Worm (Caenorhabditis elegans): Measurements from ENCODE around the gene M03E7.2.

M03E7.2 gene

DNA sequence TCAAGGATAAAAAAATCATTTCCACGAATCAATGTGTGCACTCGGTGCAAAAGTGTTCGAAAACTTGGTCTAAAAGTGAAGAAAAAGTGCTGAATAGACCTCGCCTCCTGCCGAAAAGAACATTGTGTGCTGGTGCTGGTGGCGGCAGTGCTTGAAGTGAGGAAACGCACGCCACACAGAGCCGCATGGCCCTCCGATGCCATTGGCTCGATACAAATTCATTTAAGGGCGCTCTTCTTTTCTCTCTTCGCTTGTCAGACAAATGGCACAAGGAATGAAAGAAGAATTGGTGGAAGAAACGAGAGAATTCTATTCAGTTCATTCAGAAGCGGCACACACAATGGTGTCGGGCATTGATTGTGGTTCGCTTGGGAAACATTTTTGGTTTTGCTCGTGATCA is 35.1 kb upstream of the M03E7.2 start (continued):
- no peak for TF ChIP-seq ztf-11 (tag; optimal IDR thresholded peaks at IDR 0.05)
- no peak for TF ChIP-seq nhr-42 (GFP tag; IDR thresholded peaks at IDR 0.05)
- no peak for TF ChIP-seq nhr-77 (tag; optimal IDR thresholded peaks at IDR 0.05)
- no peak for TF ChIP-seq snpc-1.2 (GFP tag; IDR thresholded peaks at IDR 0.05)
- no peak for TF ChIP-seq F10B5.3 (tag; optimal IDR thresholded peaks at IDR 0.05)
- TF ChIP-seq unc-130 (GFP tag; optimal IDR thresholded peaks at IDR 0.05): no peak
- TF ChIP-seq duxl-1 (tag; optimal IDR thresholded peaks at IDR 0.05; ENCODE audit: poor library complexity): peak; percentile 7
- no peak for TF ChIP-seq T20F7.1 (GFP tag; optimal IDR thresholded peaks at IDR 0.05)
- TF ChIP-seq nhr-48 (tag; optimal IDR thresholded peaks at IDR 0.05): peak; percentile 12
- TF ChIP-seq T26A8.4 (GFP tag; IDR thresholded peaks at IDR 0.05): no peak
- TF ChIP-seq nhr-6 (tag; optimal IDR thresholded peaks at IDR 0.05): no peak
- TF ChIP-seq lin-13 (GFP tag; optimal IDR thresholded peaks at IDR 0.05): no peak

DNA sequence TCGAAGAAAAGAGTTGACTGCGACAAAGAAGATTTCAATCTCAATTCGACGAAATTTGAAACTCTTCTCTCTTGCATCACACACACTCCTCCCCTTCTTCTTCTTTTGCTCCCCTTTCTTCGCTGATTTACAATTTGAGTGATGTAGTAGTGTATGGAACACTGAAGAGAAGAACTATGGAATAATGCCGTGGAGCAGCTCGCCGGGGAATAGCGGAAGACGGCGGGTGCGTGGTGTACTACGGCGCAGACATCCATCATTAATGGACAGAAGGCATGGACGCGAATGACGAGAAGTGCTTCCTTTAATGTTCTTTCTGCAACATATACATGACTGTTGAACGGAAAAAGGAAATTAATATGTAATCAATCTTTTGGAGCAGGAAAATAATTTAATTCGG is 34.5 kb upstream of the M03E7.2 start:
- TF ChIP-seq snpc-4 (tag; optimal IDR thresholded peaks at IDR 0.05) (no peak), hlh-30 (tag; optimal IDR thresholded peaks at IDR 0.05; ENCODE audit: insufficient read depth) (no peak), F26F4.8 (GFP tag; conservative IDR thresholded peaks at IDR 0.05) (no peak), F10B5.3 (tag; optimal IDR thresholded peaks at IDR 0.05) (no peak), aha-1 (tag) (peak; percentile 52), lir-3 (tag; optimal IDR thresholded peaks at IDR 0.05) (no peak), ceh-62 (tag; optimal IDR thresholded peaks at IDR 0.05) (no peak), nhr-11 (tag; optimal IDR thresholded peaks at IDR 0.05) (no peak), zip-2 (tag; optimal IDR thresholded peaks at IDR 0.05) (no peak), madf-9 (GFP tag; conservative IDR thresholded peaks at IDR 0.05) (no peak), daf-16 (GFP tag; optimal IDR thresholded peaks at IDR 0.05) (no peak), daf-16 (tag; optimal IDR thresholded peaks at IDR 0.05) (no peak), snpc-1.2 (GFP tag; IDR thresholded peaks at IDR 0.05) (peak; percentile 54; the same call in 1 of the 2 replicates), hmg-1.1 (GFP tag; IDR thresholded peaks at IDR 0.05) (no peak), lsy-2 (tag; optimal IDR thresholded peaks at IDR 0.05) (peak in 1 of 2 experiments; percentile 27), saeg-2 (GFP tag; IDR thresholded peaks at IDR 0.05) (no peak), dve-1 (tag; optimal IDR thresholded peaks at IDR 0.05; ENCODE audit: insufficient read depth) (peak; percentile 3), zip-11 (GFP tag; IDR thresholded peaks at IDR 0.05) (no peak), zag-1 (tag; optimal IDR thresholded peaks at IDR 0.05) (no peak), Y5F2A.4 (GFP tag; optimal IDR thresholded peaks at IDR 0.05) (no peak), unc-130 (GFP tag; optimal IDR thresholded peaks at IDR 0.05) (no peak), lin-38 (GFP tag; IDR thresholded peaks at IDR 0.05) (0 out of 2 replicates have a peak, but pooled peaks have one; percentile 31), lin-29 (GFP tag; IDR thresholded peaks at IDR 0.05) (no peak), ceh-20 (GFP tag; IDR thresholded peaks at IDR 0.05) (peak; percentile 13; the same call in 1 of the 2 replicates), nhr-237 (tag; optimal IDR thresholded peaks at IDR 0.05) (no peak), nhr-25 (tag; optimal IDR thresholded peaks at IDR 0.05; ENCODE audit: borderline replicate concordance, insufficient read depth) (no peak), R02D3.7 (tag; optimal IDR thresholded peaks at IDR 0.05) (no peak), Y75B8A.6 (GFP tag; IDR thresholded peaks at IDR 0.05) (no peak), jun-1 (tag; optimal IDR thresholded peaks at IDR 0.05) (no peak), ztf-7 (tag; optimal IDR thresholded peaks at IDR 0.05) (no peak), sdz-12 (GFP tag; optimal IDR thresholded peaks at IDR 0.05) (no peak), F37D6.2 (tag; optimal IDR thresholded peaks at IDR 0.05) (no peak), ces-1 (GFP tag; optimal IDR thresholded peaks at IDR 0.05) (no peak), zfp-3 (GFP tag; conservative IDR thresholded peaks at IDR 0.05) (no peak), nhr-48 (tag; optimal IDR thresholded peaks at IDR 0.05) (no peak), skn-1 (tag; optimal IDR thresholded peaks at IDR 0.05) (no peak), duxl-1 (tag; optimal IDR thresholded peaks at IDR 0.05; ENCODE audit: poor library complexity) (no peak), ctbp-1 (GFP tag; IDR thresholded peaks at IDR 0.05) (0 out of 2 replicates have a peak, but pooled peaks have one; percentile 12), spr-1 (tag; optimal IDR thresholded peaks at IDR 0.05) (no peak), egl-27 (tag; optimal IDR thresholded peaks at IDR 0.05) (no peak), cey-2 (tag; optimal IDR thresholded peaks at IDR 0.05; ENCODE audit: borderline replicate concordance, insufficient read depth) (no peak), egl-43 (GFP tag; IDR thresholded peaks at IDR 0.05) (0 out of 2 replicates have a peak, but pooled peaks have one; percentile 53), unc-39 (tag; optimal IDR thresholded peaks at IDR 0.05) (no peak)

Measured in whole organism, L4 larva.